Worm (Caenorhabditis elegans) whole organism, midembryonic: ENCODE measurements around the gene gpr-2.

Experiments
- T22C8.4 ChIP-seq: fragments of 200-800 bp; sonication (Bioruptor generic); IDR thresholded peaks from 2 replicates; pipeline ENCODE4 v1.3.6; 2022; ENCODE audit warnings: missing genetic modification characterization, missing compliant biosample characterization
- cog-1 ChIP-seq: sonication (generic microtip); optimal IDR thresholded peaks from 2 replicates; lab custom pipeline; 2016; ENCODE audit warnings: missing genetic modification characterization, missing compliant biosample characterization
- flt-1 ChIP-seq: fragments of 200-800 bp; sonication (Bioruptor generic); IDR thresholded peaks from 2 replicates; pipeline ENCODE4 v1.3.6; 2022; ENCODE audit warnings: missing genetic modification characterization, missing compliant biosample characterization
- klf-2 ChIP-seq: fragments of 200-800 bp; sonication (Bioruptor generic); conservative IDR thresholded peaks from 2 replicates; pipeline ENCODE4 v1.3.6; 2022; ENCODE audit warnings: missing genetic modification reagents, missing genetic modification characterization, missing compliant biosample characterization
- med-1 ChIP-seq: sonication (generic microtip); optimal IDR thresholded peaks from 2 replicates; lab custom pipeline; 2017; ENCODE audit warnings: missing genetic modification characterization, mild to moderate bottlenecking, missing compliant biosample characterization, antibody characterized with exemption, missing genetic modification reagents; ENCODE audit not compliant: insufficient read depth
- ref-1 ChIP-seq: fragments of 200-800 bp; sonication (Bioruptor generic); conservative IDR thresholded peaks from 2 replicates; pipeline ENCODE4 v1.3.6; 2022; ENCODE audit warnings: missing genetic modification reagents, missing genetic modification characterization, missing compliant biosample characterization
- tab-1 ChIP-seq: fragments of 200-800 bp; sonication (Bioruptor generic); IDR thresholded peaks from 2 replicates; pipeline ENCODE4 v1.3.6; 2022; ENCODE audit warnings: missing genetic modification characterization, missing compliant biosample characterization
- ztf-23 ChIP-seq: fragments of 200-800 bp; sonication (Bioruptor generic); IDR thresholded peaks from 2 replicates; pipeline ENCODE4 v1.3.6; 2022; ENCODE audit warnings: missing genetic modification reagents, missing genetic modification characterization, missing compliant biosample characterization
- ztf-29 ChIP-seq: fragments of 200-800 bp; sonication (Bioruptor generic); IDR thresholded peaks from 2 replicates; pipeline ENCODE4 v1.3.6; 2022; ENCODE audit warnings: missing genetic modification reagents, missing genetic modification characterization, missing compliant biosample characterization

Gene gpr-2

DNA sequence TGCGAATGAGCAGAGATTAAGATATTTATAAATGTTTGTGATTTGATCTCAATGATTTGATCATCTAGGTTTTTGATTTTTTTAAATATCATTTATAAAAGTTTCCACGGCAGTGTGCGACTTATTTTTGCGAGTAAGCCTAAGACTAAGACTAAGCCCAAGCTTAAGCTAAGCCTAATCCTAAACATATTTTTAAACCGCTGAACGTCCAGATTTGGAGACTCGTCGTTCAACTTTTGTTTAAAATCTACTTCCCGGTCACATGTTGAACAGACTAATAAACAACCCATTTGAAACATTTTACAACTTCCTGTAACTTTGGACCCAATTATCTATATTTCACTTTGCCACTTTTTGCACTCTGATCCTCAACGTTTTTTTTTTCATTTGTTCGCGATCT is 33.9 kb downstream of the gpr-2 start, which contains the start of gene K04H4.5:
Gene K04H4.5, plus strand, starts transcription at position 301 of the 400 bp plus-strand sequence.
- TF ChIP-seq tab-1 (GFP tag; lab: Robert Waterston, UW) (no peak), ztf-29 (GFP tag; lab: Robert Waterston, UW) (no peak), ref-1 (GFP tag; lab: Robert Waterston, UW) (no peak), med-1 (GFP tag; lab: Kevin White, UChicago) (no peak), klf-2 (GFP tag; lab: Robert Waterston, UW) (no peak), T22C8.4 (GFP tag; lab: Robert Waterston, UW) (no peak), cog-1 (tag; lab: Kevin White, UChicago) (no peak), ztf-23 (GFP tag; lab: Robert Waterston, UW) (no peak), flt-1 (GFP tag; lab: Robert Waterston, UW) (no peak)

- TF ChIP-seq ztf-29 (GFP tag; lab: Robert Waterston, UW) = no peak
Measured at ce11 chrIII:9355412-9355969, 37.5 kb downstream of the gpr-2 start, which contains the start of gene chtb-1. Gene chtb-1, minus strand, starts transcription at chrIII:9355462.

DNA sequence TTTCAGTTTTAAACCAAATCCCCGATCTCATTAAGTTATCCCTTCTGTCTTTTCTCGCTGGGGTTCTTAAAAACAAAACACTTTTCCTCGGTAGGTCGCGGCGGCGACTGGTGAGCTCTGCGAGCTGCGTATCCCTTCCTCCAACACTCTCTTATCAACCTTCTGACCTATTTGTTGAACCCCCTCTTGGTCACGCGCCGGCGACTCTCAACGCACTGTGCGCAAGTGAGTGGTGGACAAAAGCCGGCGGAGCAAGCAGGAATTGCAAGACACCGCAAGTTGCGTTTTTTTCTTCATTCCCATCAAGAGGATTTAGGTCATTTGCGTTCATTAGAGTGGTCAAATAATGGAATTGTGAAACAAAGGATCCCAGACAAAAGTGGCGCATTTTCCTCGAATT is 39.1 kb downstream of the gpr-2 start:
- TF ChIP-seq flt-1 (GFP tag; lab: Robert Waterston, UW) = no peak

ce11 chrIII:9346722-9347121 is 46.2 kb downstream of the gpr-2 start:
- TF ChIP-seq ref-1 (GFP tag; lab: Robert Waterston, UW) (no peak), ztf-23 (GFP tag; lab: Robert Waterston, UW) (0 out of 2 replicates have a peak, but pooled peaks have one; percentile 14)

DNA sequence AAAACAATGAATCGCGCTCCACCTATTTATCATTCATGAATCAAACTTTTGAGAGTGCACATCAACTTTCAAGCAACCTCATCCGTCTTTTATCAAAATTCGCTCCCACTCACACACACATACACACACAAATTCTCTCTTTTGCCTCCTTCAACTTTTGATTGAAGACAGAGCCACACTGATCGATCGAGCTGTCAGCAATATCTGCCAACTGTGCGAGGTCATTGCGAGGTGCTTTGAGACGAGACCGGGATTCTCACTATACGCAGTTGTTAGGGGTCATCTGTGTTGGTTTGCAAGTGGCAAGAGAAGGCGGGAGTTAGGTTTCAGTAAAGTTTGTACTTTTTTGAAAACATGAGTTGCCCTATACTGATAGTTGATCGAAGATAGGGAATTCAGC is 46.9 kb downstream of the gpr-2 start:
- TF ChIP-seq med-1 (GFP tag; lab: Kevin White, UChicago) = no peak
- TF ChIP-seq klf-2 (GFP tag; lab: Robert Waterston, UW) = no peak
- TF ChIP-seq cog-1 (tag; lab: Kevin White, UChicago) = no peak
- no peak for TF ChIP-seq ref-1 (GFP tag; lab: Robert Waterston, UW)
- no peak for TF ChIP-seq tab-1 (GFP tag; lab: Robert Waterston, UW)
- TF ChIP-seq T22C8.4 (GFP tag; lab: Robert Waterston, UW) = no peak
- no peak for TF ChIP-seq ztf-23 (GFP tag; lab: Robert Waterston, UW)
- no peak for TF ChIP-seq ztf-29 (GFP tag; lab: Robert Waterston, UW)
- no peak for TF ChIP-seq flt-1 (GFP tag; lab: Robert Waterston, UW)

ce11 chrIII:9344347-9344746 is 48.6 kb downstream of the gpr-2 start, which contains the start of gene emb-9:
Gene emb-9, minus strand, starts transcription at chrIII:9344447.
- TF ChIP-seq flt-1 (GFP tag; lab: Robert Waterston, UW) (no peak), med-1 (GFP tag; lab: Kevin White, UChicago) (no peak), ztf-23 (GFP tag; lab: Robert Waterston, UW) (no peak), tab-1 (GFP tag; lab: Robert Waterston, UW) (no peak), ref-1 (GFP tag; lab: Robert Waterston, UW) (no peak), cog-1 (tag; lab: Kevin White, UChicago) (no peak), klf-2 (GFP tag; lab: Robert Waterston, UW) (no peak), T22C8.4 (GFP tag; lab: Robert Waterston, UW) (no peak), ztf-29 (GFP tag; lab: Robert Waterston, UW) (no peak)
